Worm (Caenorhabditis elegans) whole organism, L4/young adult: Measurements from ENCODE around the gene C35D10.3.

ENCODE experiments used
- W03F9.2 ChIP-seq: fragments of 150-350 bp; optimal IDR thresholded peaks from 2 replicates; lab custom pipeline; 2014; ENCODE audit warnings: missing biosample characterization, missing genetic modification characterization
- dao-5 ChIP-seq: sonication (generic microtip); optimal IDR thresholded peaks from 2 replicates; lab custom pipeline; 2016; ENCODE audit warnings: missing genotype, missing genetic modification characterization, moderate library complexity, missing compliant biosample characterization
- him-1 ChIP-seq: sonication (generic microtip); optimal IDR thresholded peaks from 2 replicates; lab custom pipeline; 2016; ENCODE audit warnings: missing genotype, missing genetic modification reagents, missing genetic modification characterization, missing compliant biosample characterization

ce11 chrIII:4893540-4893939, 24.8 kb downstream of the C35D10.3 start, which contains the start of gene F26F4.6:
- TF ChIP-seq W03F9.2 (tag; lab: Kevin White, UChicago) (no peak), him-1 (no peak), dao-5 (tag; lab: Kevin White, UChicago) (no peak)
